Fruit fly (Drosophila melanogaster) whole organism, embryonic: Measurements from ENCODE around the gene CG11396.

Experiments used
- BEAF-32 ChIP-seq: fragments of 200-800 bp; sonication (Bioruptor generic); optimal IDR thresholded peaks from 3 replicates; lab custom pipeline; 2017; ENCODE audit warnings: missing biosample characterization, missing genetic modification characterization, mild to moderate bottlenecking, moderate library complexity, missing genetic modification reagents
- Bgb ChIP-seq: fragments of 200-800 bp; sonication (Bioruptor generic); IDR thresholded peaks from 2 replicates; pipeline ENCODE4 v1.3.6; 2022; ENCODE audit warnings: missing biosample characterization, missing genetic modification characterization; ENCODE audit not compliant: partially characterized antibody
- CG11504 ChIP-seq: fragments of 200-800 bp; sonication (Bioruptor generic); optimal IDR thresholded peaks from 3 replicates; lab custom pipeline; 2019; ENCODE audit warnings: missing biosample characterization, mild to moderate bottlenecking, missing genetic modification characterization, moderate library complexity
- CG11560 ChIP-seq: fragments of 200-800 bp; sonication (Bioruptor generic); IDR thresholded peaks from 3 replicates; pipeline ENCODE4 v1.3.6; 2022; ENCODE audit warnings: missing biosample characterization, missing genetic modification characterization
- CG13424 ChIP-seq: fragments of 200-800 bp; sonication (Bioruptor generic); optimal IDR thresholded peaks from 2 replicates; lab custom pipeline; 2019; ENCODE audit warnings: missing biosample characterization, mild to moderate bottlenecking, missing genetic modification characterization, moderate library complexity
- CG14860 ChIP-seq: fragments of 200-800 bp; sonication (Bioruptor generic); IDR thresholded peaks from 3 replicates; pipeline ENCODE4 v1.3.6; 2022; ENCODE audit warnings: missing biosample characterization, missing genetic modification characterization; ENCODE audit not compliant: partially characterized antibody
- CG15514 ChIP-seq: fragments of 200-800 bp; sonication (Bioruptor generic); optimal IDR thresholded peaks from 3 replicates; lab custom pipeline; 2017; ENCODE audit warnings: missing biosample characterization, missing genetic modification characterization, mild to moderate bottlenecking, moderate library complexity, missing genetic modification reagents
- CG1647 ChIP-seq: fragments of 200-800 bp; sonication (Bioruptor generic); optimal IDR thresholded peaks from 3 replicates; lab custom pipeline; 2016; ENCODE audit warnings: missing biosample characterization, missing genetic modification characterization
- CG17186 ChIP-seq: fragments of 200-800 bp; sonication (Bioruptor generic); optimal IDR thresholded peaks from 3 replicates; lab custom pipeline; 2017; ENCODE audit warnings: missing biosample characterization, missing genetic modification reagents, missing genetic modification characterization
- CG17385 ChIP-seq: fragments of 200-800 bp; sonication (Bioruptor generic); optimal IDR thresholded peaks from 3 replicates; lab custom pipeline; 2018; ENCODE audit warnings: missing biosample characterization, mild to moderate bottlenecking, missing genetic modification characterization
- CG17829 ChIP-seq: fragments of 200-800 bp; optimal IDR thresholded peaks from 2 replicates; lab custom pipeline; 2019; ENCODE audit warnings: missing biosample characterization, mild to moderate bottlenecking, missing genetic modification characterization, moderate library complexity
- CG2116 ChIP-seq: fragments of 200-800 bp; sonication (Bioruptor generic); optimal IDR thresholded peaks from 3 replicates; lab custom pipeline; 2018; ENCODE audit warnings: missing biosample characterization, mild to moderate bottlenecking, missing genetic modification characterization
- CG2712 ChIP-seq: fragments of 200-800 bp; optimal IDR thresholded peaks from 3 replicates; lab custom pipeline; 2019; ENCODE audit warnings: missing biosample characterization, mild to moderate bottlenecking, missing genetic modification characterization, moderate library complexity
- CG30020 ChIP-seq: fragments of 200-800 bp; optimal IDR thresholded peaks from 2 replicates; lab custom pipeline; 2019; ENCODE audit warnings: missing biosample characterization, mild to moderate bottlenecking, missing genetic modification characterization, moderate library complexity
- CG30403 ChIP-seq: fragments of 200-800 bp; sonication (Bioruptor generic); optimal IDR thresholded peaks from 3 replicates; lab custom pipeline; 2016; ENCODE audit warnings: missing biosample characterization, missing genetic modification characterization
- CG3726 ChIP-seq: fragments of 200-800 bp; sonication (Bioruptor generic); IDR thresholded peaks from 3 replicates; pipeline ENCODE4, ENCODE4 v1.3.6; 2022; ENCODE audit warnings: missing biosample characterization, missing genetic modification characterization
- CG6654 ChIP-seq: fragments of 200-800 bp; sonication (Bioruptor generic); optimal IDR thresholded peaks from 2 replicates; lab custom pipeline; 2017; ENCODE audit warnings: missing biosample characterization, mild to moderate bottlenecking, missing genetic modification characterization
- CG8290 ChIP-seq, 3 experiments: fragments of 200-800 bp; sonication (Bioruptor generic); optimal IDR thresholded peaks; 2 replicates each; lab custom pipeline; 2016 to 2019; ENCODE audit warnings: missing biosample characterization in 3 of 3, missing genetic modification characterization in 3 of 3, mild to moderate bottlenecking in 2 of 3, moderate library complexity in 1 of 3
- CG8359 ChIP-seq: fragments of 200-800 bp; sonication (Bioruptor generic); optimal IDR thresholded peaks from 2 replicates; lab custom pipeline; 2017; ENCODE audit warnings: missing biosample characterization, mild to moderate bottlenecking, missing genetic modification characterization, borderline replicate concordance
- CG9817 ChIP-seq: fragments of 200-800 bp; sonication (Bioruptor generic); optimal IDR thresholded peaks from 2 replicates; lab custom pipeline; 2018; ENCODE audit warnings: missing biosample characterization, mild to moderate bottlenecking, missing genetic modification characterization, moderate library complexity
- CTCF ChIP-seq: fragments of 200-800 bp; sonication (Bioruptor generic); optimal IDR thresholded peaks from 2 replicates; lab custom pipeline; 2017; ENCODE audit warnings: missing biosample characterization, mild to moderate bottlenecking, missing genetic modification characterization, moderate library complexity
- Dll ChIP-seq: fragments of 200-800 bp; sonication (Bioruptor generic); IDR thresholded peaks from 4 replicates; pipeline ENCODE4 v1.3.6; 2022; ENCODE audit warnings: missing biosample characterization, missing genetic modification characterization; ENCODE audit not compliant: partially characterized antibody
- Dref ChIP-seq: fragments of 200-800 bp; sonication (Bioruptor generic); IDR thresholded peaks from 2 replicates; pipeline ENCODE4 v1.3.6; 2022; ENCODE audit warnings: missing biosample characterization, missing genetic modification characterization
- Lhr ChIP-seq: fragments of 200-800 bp; sonication (Bioruptor generic); optimal IDR thresholded peaks from 3 replicates; lab custom pipeline; 2017; ENCODE audit warnings: mild to moderate bottlenecking, missing biosample characterization, missing genetic modification reagents, missing genetic modification characterization
- Myb ChIP-seq: fragments of 200-800 bp; sonication (Bioruptor generic); optimal IDR thresholded peaks from 2 replicates; lab custom pipeline; 2016; ENCODE audit warnings: missing biosample characterization, missing genetic modification characterization
- Nf-YB ChIP-seq: fragments of 200-800 bp; sonication (Bioruptor generic); optimal IDR thresholded peaks from 3 replicates; lab custom pipeline; 2019; ENCODE audit warnings: missing biosample characterization, mild to moderate bottlenecking, missing genetic modification characterization, moderate library complexity
- Nf-YC ChIP-seq: fragments of 200-800 bp; optimal IDR thresholded peaks from 3 replicates; lab custom pipeline; 2019; ENCODE audit warnings: missing biosample characterization, mild to moderate bottlenecking, missing genetic modification characterization, moderate library complexity
- Opbp ChIP-seq: fragments of 200-800 bp; sonication (Bioruptor generic); IDR thresholded peaks from 3 replicates; pipeline ENCODE4 v1.3.6; 2022; ENCODE audit warnings: missing biosample characterization, missing genetic modification characterization; ENCODE audit not compliant: partially characterized antibody
- Sin3A ChIP-seq: fragments of >200 bp; optimal IDR thresholded peaks from 2 replicates; lab custom pipeline; 2018
- Vsx1 ChIP-seq: fragments of 200-800 bp; sonication (Bioruptor generic); optimal IDR thresholded peaks from 2 replicates; lab custom pipeline; 2017; ENCODE audit warnings: missing biosample characterization, mild to moderate bottlenecking, missing genetic modification characterization, missing genetic modification reagents
- Xrp1 ChIP-seq: fragments of 200-800 bp; sonication (Bioruptor generic); IDR thresholded peaks from 2 replicates; pipeline ENCODE4 v1.3.6; 2022; ENCODE audit warnings: missing biosample characterization, missing genetic modification characterization
- bab2 ChIP-seq: fragments of 200-800 bp; sonication (Bioruptor generic); optimal IDR thresholded peaks from 2 replicates; lab custom pipeline; 2016; ENCODE audit warnings: missing biosample characterization, missing genetic modification characterization
- bbx ChIP-seq: fragments of 200-800 bp; sonication (Bioruptor generic); IDR thresholded peaks from 2 replicates; pipeline ENCODE4 v1.3.6; 2022; ENCODE audit warnings: missing biosample characterization, missing genetic modification characterization; ENCODE audit not compliant: partially characterized antibody
- dm ChIP-seq: fragments of 200-800 bp; sonication (Bioruptor generic); optimal IDR thresholded peaks from 3 replicates; lab custom pipeline; 2016; ENCODE audit warnings: missing biosample characterization, missing genetic modification characterization
- hbn ChIP-seq: fragments of 200-800 bp; sonication (Bioruptor generic); IDR thresholded peaks from 2 replicates; pipeline ENCODE4 v1.3.6; 2022; ENCODE audit warnings: missing biosample characterization, missing genetic modification characterization; ENCODE audit not compliant: partially characterized antibody
- ken ChIP-seq: fragments of 200-800 bp; sonication (Bioruptor generic); IDR thresholded peaks from 3 replicates; pipeline ENCODE4 v1.3.6; 2022; ENCODE audit warnings: missing biosample characterization, missing genetic modification characterization
- knrl ChIP-seq: fragments of 200-800 bp; sonication (Bioruptor generic); IDR thresholded peaks from 3 replicates; pipeline ENCODE4 v1.3.6; 2022; ENCODE audit warnings: missing biosample characterization, missing genetic modification characterization; ENCODE audit not compliant: partially characterized antibody
- lola ChIP-seq, 3 experiments: fragments of >200 bp in 2 of 3; fragments of 200-800 bp in 1 of 3; sonication (Bioruptor generic) in 1 of 3; optimal IDR thresholded peaks; 2 replicates each; lab custom pipeline; 2017 to 2019; ENCODE audit warnings: missing biosample characterization in 3 of 3, missing genetic modification characterization in 3 of 3, mild to moderate bottlenecking in 1 of 3, moderate library complexity in 1 of 3
- mld ChIP-seq: fragments of 200-800 bp; sonication (Bioruptor generic); IDR thresholded peaks from 3 replicates; pipeline ENCODE4 v1.3.6; 2022; ENCODE audit warnings: missing biosample characterization, missing genetic modification characterization; ENCODE audit not compliant: partially characterized antibody
- prd ChIP-seq, 3 experiments: fragments of >200 bp in 2 of 3; fragments of 200-800 bp in 1 of 3; sonication (Bioruptor generic) in 1 of 3; optimal IDR thresholded peaks in 2 of 3; IDR thresholded peaks in 1 of 3; 2 replicates in 2 of 3; 3 replicates in 1 of 3; pipeline versions ENCODE4 v1.3.6 to Lab custom; 2017 to 2022; ENCODE audit warnings: missing biosample characterization in 1 of 3, missing genetic modification characterization in 1 of 3
- rib ChIP-seq: fragments of 200-800 bp; sonication (Bioruptor generic); IDR thresholded peaks from 2 replicates; pipeline ENCODE4 v1.3.6; 2022; ENCODE audit warnings: missing biosample characterization, missing genetic modification characterization
- stwl ChIP-seq: fragments of 200-800 bp; sonication (Bioruptor generic); optimal IDR thresholded peaks from 3 replicates; lab custom pipeline; 2018; ENCODE audit warnings: missing biosample characterization, mild to moderate bottlenecking, missing genetic modification characterization, moderate library complexity
- unc-4 ChIP-seq: fragments of 200-800 bp; sonication (Bioruptor generic); IDR thresholded peaks from 2 replicates; pipeline ENCODE4 v1.3.6; 2022; ENCODE audit warnings: missing biosample characterization, missing genetic modification characterization; ENCODE audit not compliant: partially characterized antibody
- vnd ChIP-seq: fragments of 200-800 bp; sonication (Bioruptor generic); IDR thresholded peaks from 3 replicates; pipeline ENCODE4 v1.3.6; 2022; ENCODE audit warnings: missing biosample characterization, missing genetic modification characterization; ENCODE audit not compliant: partially characterized antibody
- zfh1 ChIP-seq: fragments of 200-800 bp; sonication (Bioruptor generic); IDR thresholded peaks from 3 replicates; pipeline ENCODE4 v1.3.6; 2022; ENCODE audit warnings: missing biosample characterization, missing genetic modification characterization

The CG11396 gene

dm6 chr3L:20809088-20809999 is 21.4 kb upstream of the CG11396 start, which contains the start of the genes CG3634 and HIPP1 (continued):
- TF ChIP-seq Myb (GFP tag; lab: Kevin White, UChicago), result peak; percentile 9
- TF ChIP-seq ken, result no peak
- TF ChIP-seq CG9817, result no peak
- TF ChIP-seq CG17829 (tag; lab: Kevin White, UChicago), result peak; percentile 31
- peak in 1 of 3 experiments; percentile 28 for TF ChIP-seq lola (GFP tag; optimal IDR thresholded peaks at IDR 0.05; lab: Kevin White, UChicago)
- TF ChIP-seq mld (GFP tag; lab: Robert Waterston, UW), result 0 out of 3 replicates have a peak, but pooled peaks have one; percentile 7
- peak; percentile 65 for TF ChIP-seq Dref (GFP tag; lab: Robert Waterston, UW)
- TF ChIP-seq CG1647 (GFP tag; lab: Kevin White, UChicago), result no peak
- peak; percentile 22 for TF ChIP-seq CG15514 (GFP tag; lab: Kevin White, UChicago)
- TF ChIP-seq knrl (GFP tag; lab: Robert Waterston, UW), result peak; percentile 67; the same call in 2 of the 3 replicates
- no peak for TF ChIP-seq prd (optimal IDR thresholded peaks at IDR 0.05; lab: Kevin White, UChicago)
- no peak; the same call in 2 of the 3 replicates for TF ChIP-seq prd (GFP tag; IDR thresholded peaks at IDR 0.05; lab: Robert Waterston, UW)
- peak; percentile 69 for TF ChIP-seq Sin3A
- TF ChIP-seq Bgb, result peak; percentile 41; the same call in 1 of the 2 replicates
- peak; percentile 78 for TF ChIP-seq CG30020 (tag; lab: Kevin White, UChicago)
- no peak for TF ChIP-seq CG11504 (tag; lab: Kevin White, UChicago)
- no peak for TF ChIP-seq CG17385
- no peak for TF ChIP-seq Vsx1 (GFP tag; lab: Kevin White, UChicago)
- peak; percentile 9 for TF ChIP-seq stwl (tag; lab: Kevin White, UChicago)
- TF ChIP-seq Opbp, result 0 out of 3 replicates have a peak, but pooled peaks have one; percentile 24
- peak; percentile 51 for TF ChIP-seq Lhr (GFP tag; lab: Kevin White, UChicago)
- peak; percentile 34 for TF ChIP-seq CG30403 (GFP tag; lab: Kevin White, UChicago)
- peak; percentile 84 for TF ChIP-seq BEAF-32 (GFP tag; lab: Kevin White, UChicago)
- TF ChIP-seq CG2116, result peak; percentile 71
- TF ChIP-seq CG14860 (GFP tag; lab: Robert Waterston, UW), result peak; percentile 42; the same call in 2 of the 3 replicates
- peak; percentile 3 for TF ChIP-seq CG8290 (GFP tag; optimal IDR thresholded peaks at IDR 0.05; lab: Kevin White, UChicago)
- TF ChIP-seq CG8290 (tag; optimal IDR thresholded peaks at IDR 0.05; lab: Kevin White, UChicago), result no peak
- peak; percentile 36 for TF ChIP-seq Nf-YB (GFP tag; lab: Kevin White, UChicago)
- TF ChIP-seq Xrp1 (GFP tag; lab: Robert Waterston, UW), result peak; percentile 22; the same call in 1 of the 2 replicates
- no peak for TF ChIP-seq dm (GFP tag; lab: Kevin White, UChicago)
- peak; percentile 76 for TF ChIP-seq Nf-YC (tag; lab: Kevin White, UChicago)
- TF ChIP-seq rib (GFP tag; lab: Robert Waterston, UW), result 0 out of 2 replicates have a peak, but pooled peaks have one; percentile 23
- peak; percentile 69; the same call in 1 of the 2 replicates for TF ChIP-seq unc-4 (GFP tag; lab: Robert Waterston, UW)
- TF ChIP-seq CG11560 (tag; lab: Robert Waterston, UW), result no peak
- peak; percentile 59 for TF ChIP-seq hbn
- peak; percentile 1 for TF ChIP-seq CG13424 (tag; lab: Kevin White, UChicago)
- no peak for TF ChIP-seq CG6654 (GFP tag; lab: Kevin White, UChicago)
- peak; percentile 50 for TF ChIP-seq CG2712
- peak; percentile 77 for TF ChIP-seq Dll (GFP tag; lab: Robert Waterston, UW)
- no peak for TF ChIP-seq CG3726 (GFP tag; lab: Robert Waterston, UW)
- peak; percentile 68; the same call in 2 of the 3 replicates for TF ChIP-seq vnd (GFP tag; lab: Robert Waterston, UW)
- peak; percentile 50 for TF ChIP-seq CG17186 (GFP tag; lab: Kevin White, UChicago)
- peak; percentile 44 for TF ChIP-seq bbx (GFP tag; lab: Robert Waterston, UW)
- no peak for TF ChIP-seq CG8359 (GFP tag; lab: Kevin White, UChicago)
- no peak for TF ChIP-seq zfh1 (GFP tag; lab: Robert Waterston, UW)
- no peak for TF ChIP-seq bab2 (GFP tag; lab: Kevin White, UChicago)
- TF ChIP-seq CTCF (GFP tag; lab: Kevin White, UChicago), result peak; percentile 2
